Worm (Caenorhabditis elegans) whole organism, early embryonic: Measurements from ENCODE around the gene R02C2.7.

Experiments used
- ceh-13 ChIP-seq: fragments of 200-800 bp; sonication (Bioruptor generic); optimal IDR thresholded peaks from 2 replicates; lab custom pipeline; 2018; ENCODE audit warnings: mild to moderate bottlenecking, missing genetic modification characterization, missing compliant biosample characterization
- hmg-4 ChIP-seq: fragments of 200-800 bp; sonication (Bioruptor generic); optimal IDR thresholded peaks from 2 replicates; lab custom pipeline; 2018; ENCODE audit warnings: mild to moderate bottlenecking, missing genetic modification characterization, missing compliant biosample characterization
- scrt-1 ChIP-seq: fragments of 200-800 bp; sonication (Bioruptor generic); IDR thresholded peaks from 2 replicates; pipeline ENCODE4 v1.3.6; 2022; ENCODE audit warnings: missing genetic modification characterization, missing compliant biosample characterization

DNA sequence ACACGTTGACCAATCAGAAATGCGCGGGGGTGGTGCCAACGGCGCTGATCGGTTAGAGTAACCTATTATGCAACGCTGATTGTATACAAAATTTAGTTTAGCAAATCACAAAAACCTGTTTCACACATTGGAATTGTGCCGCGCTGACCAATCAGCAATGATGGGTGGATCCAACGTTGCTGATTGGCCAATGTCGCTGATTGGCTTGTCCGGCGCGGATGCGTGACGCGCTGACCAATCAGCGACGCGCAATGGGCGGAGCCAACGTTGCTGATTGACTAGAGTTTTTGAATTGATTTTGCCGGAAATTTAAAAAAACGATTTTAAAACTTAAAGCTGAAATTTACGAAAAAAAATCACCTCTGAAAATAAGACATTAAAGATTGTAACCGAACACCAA is 42.9 kb upstream of the R02C2.7 start:
- TF ChIP-seq scrt-1 (GFP tag; lab: Robert Waterston, UW) (no peak), hmg-4 (GFP tag; lab: Kevin White, UChicago) (no peak), ceh-13 (GFP tag; lab: Kevin White, UChicago) (no peak)
